Worm (Caenorhabditis elegans): ENCODE measurements around the gene herd-1.

DNA sequence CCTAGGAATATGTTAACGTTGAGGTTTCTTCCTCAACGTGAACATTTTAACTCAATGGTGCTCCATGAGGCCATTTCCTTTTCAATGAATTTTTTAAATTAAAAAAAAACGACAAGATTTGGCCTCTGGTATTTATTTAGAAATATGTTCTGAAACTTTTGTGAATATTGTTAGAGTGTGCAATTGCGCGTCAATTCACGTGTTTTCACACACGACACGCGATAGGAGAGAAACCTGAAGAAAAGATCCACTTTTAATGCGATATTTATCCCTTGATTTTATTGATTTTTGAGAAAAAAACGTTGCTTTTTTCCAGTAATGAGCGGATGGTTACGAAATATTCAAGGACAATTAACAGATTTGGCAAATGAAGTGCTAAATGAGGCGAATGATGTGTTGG lies 2.9 kb downstream of the herd-1 start, which contains the start of gene sql-1:
- TF ChIP-seq drap-1 (GFP tag; optimal IDR thresholded peaks at IDR 0.05) (no peak), lsy-2 (tag; optimal IDR thresholded peaks at IDR 0.05) (no peak), nhr-28 (tag; optimal IDR thresholded peaks at IDR 0.05) (no peak), nhr-12 (tag; optimal IDR thresholded peaks at IDR 0.05) (no peak), ztf-11 (tag; optimal IDR thresholded peaks at IDR 0.05) (no peak), pha-4 (tag; optimal IDR thresholded peaks at IDR 0.05) (no peak), snpc-4 (tag; optimal IDR thresholded peaks at IDR 0.05) (no peak), unc-39 (tag; optimal IDR thresholded peaks at IDR 0.05) (no peak), blmp-1 (tag; optimal IDR thresholded peaks at IDR 0.05) (no peak), ceh-39 (tag; optimal IDR thresholded peaks at IDR 0.05) (no peak), unc-62 (GFP tag; optimal IDR thresholded peaks at IDR 0.05) (no peak), flh-1 (GFP tag; optimal IDR thresholded peaks at IDR 0.05) (no peak), nhr-76 (tag; optimal IDR thresholded peaks at IDR 0.05) (no peak)

Measured in whole organism, mixed stage, embryonic.